Worm (Caenorhabditis elegans) whole organism, L2 larva: ENCODE results near the gene adr-2.

Source experiments
- C34F6.9 ChIP-seq: fragments of 150-350 bp; optimal IDR thresholded peaks from 2 replicates; lab custom pipeline; 2014; ENCODE audit warnings: missing biosample characterization, missing genetic modification characterization
- F13H6.1 ChIP-seq: sonication (generic microtip); optimal IDR thresholded peaks from 2 replicates; lab custom pipeline; 2016; ENCODE audit warnings: missing genetic modification characterization, missing compliant biosample characterization
- R02D3.7 ChIP-seq: fragments of 150-350 bp; optimal IDR thresholded peaks from 2 replicates; lab custom pipeline; 2014; ENCODE audit warnings: missing biosample characterization, missing genetic modification characterization
- ZK546.5 ChIP-seq: sonication (generic microtip); optimal IDR thresholded peaks from 2 replicates; lab custom pipeline; 2017; ENCODE audit warnings: missing biosample characterization, missing genetic modification characterization
- ama-1 ChIP-seq: fragments of 150-350 bp; optimal IDR thresholded peaks from 2 replicates; lab custom pipeline; 2018; ENCODE audit warnings: inconsistent platforms
- blmp-1 ChIP-seq: sonication (generic microtip); optimal IDR thresholded peaks from 2 replicates; lab custom pipeline; 2017; ENCODE audit warnings: missing genetic modification characterization, mild to moderate bottlenecking, missing compliant biosample characterization, antibody characterized with exemption, moderate library complexity; ENCODE audit not compliant: insufficient read depth
- ceh-16 ChIP-seq: fragments of 150-350 bp; optimal IDR thresholded peaks from 2 replicates; lab custom pipeline; 2014; ENCODE audit warnings: missing biosample characterization, missing genetic modification characterization
- crh-2 ChIP-seq: sonication (generic microtip); optimal IDR thresholded peaks from 2 replicates; lab custom pipeline; 2017; ENCODE audit warnings: missing biosample characterization, missing genetic modification characterization
- dmd-4 ChIP-seq: sonication (generic microtip); optimal IDR thresholded peaks from 2 replicates; lab custom pipeline; 2017; ENCODE audit warnings: missing biosample characterization, missing genetic modification characterization
- egl-27 ChIP-seq: sonication (generic microtip); optimal IDR thresholded peaks from 3 replicates; lab custom pipeline; 2017; ENCODE audit warnings: missing biosample characterization, missing genetic modification reagents, missing genetic modification characterization
- elt-1 ChIP-seq: fragments of 150-350 bp; optimal IDR thresholded peaks from 2 replicates; lab custom pipeline; 2014; ENCODE audit warnings: missing biosample characterization, missing genetic modification characterization
- fos-1 ChIP-seq: fragments of 150-350 bp; optimal IDR thresholded peaks from 2 replicates; lab custom pipeline; 2014; ENCODE audit warnings: missing biosample characterization, missing genetic modification characterization
- gmeb-1 ChIP-seq: fragments of 150-350 bp; optimal IDR thresholded peaks from 2 replicates; lab custom pipeline; 2014; ENCODE audit warnings: missing biosample characterization, missing genetic modification characterization
- lin-11 ChIP-seq: fragments of 150-350 bp; sonication (generic microtip); optimal IDR thresholded peaks from 2 replicates; lab custom pipeline; 2014; ENCODE audit warnings: missing biosample characterization, missing genetic modification characterization, inconsistent platforms, mixed read lengths
- lin-13 ChIP-seq: fragments of 150-350 bp; optimal IDR thresholded peaks from 2 replicates; lab custom pipeline; 2014; ENCODE audit warnings: missing biosample characterization, missing genetic modification reagents, missing genetic modification characterization
- lin-39 ChIP-seq: fragments of 150-350 bp; optimal IDR thresholded peaks from 2 replicates; lab custom pipeline; 2014; ENCODE audit warnings: missing biosample characterization, missing genetic modification reagents, missing genetic modification characterization
- lsy-2 ChIP-seq, 2 experiments: fragments of 150-350 bp in 1 of 2; sonication (generic microtip) in 1 of 2; optimal IDR thresholded peaks; 2 replicates each; lab custom pipeline; 2014 to 2017; ENCODE audit warnings: missing biosample characterization in 2 of 2, missing genetic modification characterization in 2 of 2
- mab-5 ChIP-seq: fragments of 150-350 bp; optimal IDR thresholded peaks from 2 replicates; lab custom pipeline; 2014; ENCODE audit warnings: missing biosample characterization, missing genetic modification characterization
- mbf-1 ChIP-seq: sonication (generic microtip); optimal IDR thresholded peaks from 2 replicates; lab custom pipeline; 2017; ENCODE audit warnings: missing biosample characterization, missing genetic modification characterization
- mdl-1 ChIP-seq, 2 experiments: fragments of 150-350 bp in 1 of 2; sonication (generic microtip) in 1 of 2; optimal IDR thresholded peaks; 2 replicates each; lab custom pipeline; 2017; ENCODE audit warnings: missing biosample characterization in 2 of 2, missing genetic modification characterization in 2 of 2
- nhr-11 ChIP-seq: fragments of 150-350 bp; optimal IDR thresholded peaks from 2 replicates; lab custom pipeline; 2014; ENCODE audit warnings: missing biosample characterization, missing genetic modification characterization
- nhr-12 ChIP-seq: fragments of 150-350 bp; optimal IDR thresholded peaks from 2 replicates; lab custom pipeline; 2014; ENCODE audit warnings: missing biosample characterization, missing genetic modification characterization
- nhr-129 ChIP-seq: fragments of 150-350 bp; optimal IDR thresholded peaks from 2 replicates; lab custom pipeline; 2014; ENCODE audit warnings: missing biosample characterization, missing genetic modification characterization
- nhr-21 ChIP-seq: fragments of 150-350 bp; optimal IDR thresholded peaks from 2 replicates; lab custom pipeline; 2014; ENCODE audit warnings: missing biosample characterization, missing genetic modification characterization
- nhr-23 ChIP-seq: fragments of 150-350 bp; optimal IDR thresholded peaks from 2 replicates; lab custom pipeline; 2014; ENCODE audit warnings: missing biosample characterization, missing genetic modification reagents, missing genetic modification characterization
- nhr-25 ChIP-seq: fragments of 150-350 bp; sonication (generic microtip); optimal IDR thresholded peaks from 3 replicates; lab custom pipeline; 2014; ENCODE audit warnings: missing biosample characterization, missing genetic modification characterization
- nhr-6 ChIP-seq: fragments of 150-350 bp; optimal IDR thresholded peaks from 2 replicates; lab custom pipeline; 2014; ENCODE audit warnings: missing biosample characterization, missing genetic modification characterization
- nhr-77 ChIP-seq: fragments of 150-350 bp; optimal IDR thresholded peaks from 2 replicates; lab custom pipeline; 2014; ENCODE audit warnings: missing biosample characterization, missing genetic modification characterization
- sem-4 ChIP-seq: fragments of 150-350 bp; optimal IDR thresholded peaks from 2 replicates; lab custom pipeline; 2014; ENCODE audit warnings: missing biosample characterization, missing genetic modification reagents, missing genetic modification characterization
- skn-1 ChIP-seq: sonication (generic microtip); optimal IDR thresholded peaks from 2 replicates; lab custom pipeline; 2017; ENCODE audit warnings: missing biosample characterization, missing genetic modification characterization
- sma-3 ChIP-seq: sonication (generic microtip); optimal IDR thresholded peaks from 2 replicates; lab custom pipeline; 2016; ENCODE audit warnings: missing genetic modification reagents, missing genetic modification characterization, missing compliant biosample characterization
- sma-9 ChIP-seq, 2 experiments: fragments of 150-350 bp in 1 of 2; sonication (generic microtip) in 1 of 2; optimal IDR thresholded peaks; 2 replicates each; lab custom pipeline; 2014 to 2016; ENCODE audit warnings: missing genetic modification characterization in 2 of 2, mild to moderate bottlenecking in 1 of 2, missing biosample characterization in 1 of 2, missing compliant biosample characterization in 1 of 2, missing genetic modification reagents in 1 of 2, moderate library complexity in 1 of 2
- snpc-4 ChIP-seq: fragments of 150-350 bp; optimal IDR thresholded peaks from 2 replicates; lab custom pipeline; 2014; ENCODE audit warnings: missing biosample characterization, missing genetic modification characterization
- unc-39 ChIP-seq: fragments of 150-350 bp; optimal IDR thresholded peaks from 2 replicates; lab custom pipeline; 2014; ENCODE audit warnings: missing biosample characterization, missing genetic modification characterization
- unc-55 ChIP-seq: fragments of 150-350 bp; sonication (generic microtip); optimal IDR thresholded peaks from 3 replicates; lab custom pipeline; 2014; ENCODE audit warnings: missing biosample characterization, missing genetic modification reagents, missing genetic modification characterization
- unc-62 ChIP-seq: fragments of 150-350 bp; optimal IDR thresholded peaks from 2 replicates; lab custom pipeline; 2014; ENCODE audit warnings: missing biosample characterization, missing genetic modification reagents, missing genetic modification characterization
- zag-1 ChIP-seq: fragments of 150-350 bp; optimal IDR thresholded peaks from 2 replicates; lab custom pipeline; 2014; ENCODE audit warnings: missing biosample characterization, missing genetic modification characterization
- ztf-11 ChIP-seq: sonication (generic microtip); optimal IDR thresholded peaks from 2 replicates; lab custom pipeline; 2017; ENCODE audit warnings: missing biosample characterization, missing genetic modification characterization

The adr-2 gene

DNA sequence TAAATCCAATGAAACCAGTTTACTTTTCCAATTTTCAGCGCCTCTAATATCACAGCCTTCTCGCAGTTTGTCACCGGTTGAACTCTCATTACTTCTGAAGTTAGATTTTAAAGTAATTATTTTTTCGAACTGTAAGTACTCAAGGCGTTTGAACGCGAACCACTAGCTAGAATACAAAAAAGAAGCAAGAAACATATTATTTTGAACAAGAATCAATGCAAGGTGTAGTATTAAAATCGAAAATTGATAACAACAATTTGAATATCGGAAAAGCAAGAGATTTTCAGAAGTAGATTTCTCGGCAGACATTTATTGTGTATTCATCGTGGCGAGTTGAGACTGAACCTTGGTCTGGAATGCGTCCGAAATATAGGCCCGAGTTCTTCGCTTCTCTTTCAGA, 34.7 kb downstream of the adr-2 start, which contains the start of gene exos-9:
exos-9 (minus strand) TSS at position 101 of the 400 bp plus-strand sequence.
- TF ChIP-seq ama-1 (lab: Kevin White, UChicago) (peak; percentile 8), nhr-12 (no peak)

DNA sequence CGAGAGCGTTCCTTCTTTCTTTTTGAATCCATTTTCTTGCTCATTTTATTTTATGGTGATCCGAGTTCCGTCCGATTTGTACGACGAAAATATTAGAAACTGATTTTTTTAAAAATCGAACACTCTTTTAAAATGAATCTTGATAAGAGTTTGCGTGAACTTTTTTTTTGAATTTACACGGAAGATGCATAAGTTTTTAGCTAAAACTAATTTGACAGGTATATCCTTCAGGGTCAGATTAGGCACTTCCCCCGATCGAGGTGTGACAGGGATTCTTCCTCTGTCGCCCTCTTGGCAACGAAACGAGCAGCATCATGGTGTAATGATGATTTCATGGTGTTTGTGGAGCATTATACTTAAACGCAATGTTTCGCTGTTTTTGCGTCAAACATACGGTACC, 37.4 kb downstream of the adr-2 start, which contains the start of gene F37C12.18:
F37C12.18 (minus strand) TSS at position 101 of the 400 bp plus-strand sequence.
- no peak for TF ChIP-seq fos-1 (tag; lab: Kevin White, UChicago)
- no peak for TF ChIP-seq lsy-2 (tag; optimal IDR thresholded peaks at IDR 0.05; lab: Kevin White, UChicago)
- TF ChIP-seq F13H6.1 (tag; lab: Kevin White, UChicago) = no peak
- no peak for TF ChIP-seq gmeb-1 (tag; lab: Kevin White, UChicago)
- TF ChIP-seq ztf-11 (tag; lab: Kevin White, UChicago) = no peak
- no peak for TF ChIP-seq ceh-16 (tag; lab: Kevin White, UChicago)
- no peak for TF ChIP-seq crh-2 (tag; lab: Kevin White, UChicago)

DNA sequence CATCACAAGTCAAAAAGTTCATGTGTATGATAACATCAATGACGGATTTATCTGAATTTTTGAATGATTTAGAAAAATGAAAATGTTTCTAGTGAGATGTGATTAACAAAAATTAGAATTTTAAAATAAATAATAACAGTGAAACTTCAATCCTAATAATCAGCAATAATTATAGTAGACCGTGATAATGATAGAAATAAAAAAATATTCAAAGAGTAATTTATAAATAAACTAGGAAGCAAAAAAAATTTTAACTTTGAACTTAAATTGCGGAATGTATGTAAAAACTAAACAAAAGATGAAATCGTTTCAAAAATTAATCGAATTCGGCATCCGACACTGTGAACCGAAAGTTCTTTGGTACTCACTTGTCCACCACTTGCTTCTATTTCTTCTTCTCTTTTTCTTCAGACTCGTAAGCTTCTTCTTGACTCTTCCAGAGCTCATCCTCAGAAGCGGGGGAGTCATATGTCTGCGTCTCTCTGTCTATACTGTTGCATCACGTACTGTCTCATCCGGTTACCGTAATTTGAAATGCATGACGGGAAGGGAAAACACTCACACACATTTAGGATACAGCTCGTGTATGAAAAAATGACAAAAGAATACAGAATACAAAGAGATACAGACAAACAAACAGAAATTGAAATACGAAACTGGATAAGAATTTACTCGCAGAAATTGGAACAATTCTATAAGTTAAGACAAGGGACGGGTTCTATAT, 39.6 kb downstream of the adr-2 start, which contains the start of gene mec-14:
mec-14 (minus strand) TSS at position 51 of the 724 bp plus-strand sequence.
- TF ChIP-seq lin-39 (tag; lab: Kevin White, UChicago) (no peak), unc-55 (GFP tag; lab: Kevin White, UChicago) (peak; percentile 68), egl-27 (tag; lab: Kevin White, UChicago) (no peak), ZK546.5 (no peak), fos-1 (tag; lab: Kevin White, UChicago) (no peak), unc-39 (tag; lab: Kevin White, UChicago) (no peak), lin-13 (GFP tag; lab: Kevin White, UChicago) (no peak), nhr-129 (no peak), F13H6.1 (tag; lab: Kevin White, UChicago) (no peak)

DNA sequence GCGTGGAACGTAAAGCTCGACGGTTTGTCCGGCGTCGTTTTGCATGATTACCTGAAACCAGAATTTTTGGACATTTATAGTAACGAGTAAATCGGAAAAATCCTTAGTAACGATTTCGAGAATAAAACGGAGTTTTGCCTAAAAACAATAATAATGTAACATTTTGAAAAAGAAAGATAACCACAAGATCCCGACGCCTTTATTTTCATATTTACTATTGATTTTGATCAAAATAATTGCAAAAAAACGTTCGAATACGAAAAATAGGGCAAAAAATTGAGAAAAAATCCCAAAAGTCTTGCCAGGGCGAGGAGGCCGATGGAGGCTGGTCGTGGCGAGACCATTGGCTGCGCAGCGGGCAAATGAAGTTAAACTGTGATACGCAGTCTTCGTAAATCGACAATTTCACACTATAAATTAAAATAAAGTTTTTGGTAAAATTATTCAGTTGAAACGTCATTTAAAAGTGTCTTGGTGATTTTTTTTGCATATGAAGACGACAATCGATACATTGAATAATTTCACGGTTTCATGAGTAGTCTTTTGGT, 43.0 kb downstream of the adr-2 start, which contains the start of gene rps-21:
rps-21 (minus strand) TSS at position 51 of the 548 bp plus-strand sequence.
- peak; percentile 46 for TF ChIP-seq nhr-77 (tag; lab: Kevin White, UChicago)
- TF ChIP-seq dmd-4 (tag; lab: Kevin White, UChicago) = no peak
- peak; percentile 57 for TF ChIP-seq nhr-21 (tag; lab: Kevin White, UChicago)
- peak; percentile 87 for TF ChIP-seq C34F6.9
- TF ChIP-seq lin-11 (tag; lab: Kevin White, UChicago) = peak; percentile 80
- TF ChIP-seq nhr-6 = peak; percentile 44
- no peak for TF ChIP-seq skn-1 (tag; lab: Kevin White, UChicago)
- TF ChIP-seq snpc-4 (tag; lab: Kevin White, UChicago) = peak; percentile 59
- TF ChIP-seq sma-9 (GFP tag; optimal IDR thresholded peaks at IDR 0.05; lab: Kevin White, UChicago) = peak; percentile 67
- TF ChIP-seq sma-9 (tag; optimal IDR thresholded peaks at IDR 0.05; lab: Kevin White, UChicago) = no peak
- TF ChIP-seq R02D3.7 (tag; lab: Kevin White, UChicago) = peak; percentile 85
- TF ChIP-seq ZK546.5 = peak; percentile 74
- TF ChIP-seq elt-1 (tag; lab: Kevin White, UChicago) = no peak
- peak; percentile 58 for TF ChIP-seq F13H6.1 (tag; lab: Kevin White, UChicago)
- TF ChIP-seq unc-62 (GFP tag; lab: Kevin White, UChicago) = no peak
- peak; percentile 79 for TF ChIP-seq nhr-25 (tag; lab: Kevin White, UChicago)
- no peak for TF ChIP-seq unc-39 (tag; lab: Kevin White, UChicago)
- peak; percentile 94 for TF ChIP-seq unc-55 (GFP tag; lab: Kevin White, UChicago)
- TF ChIP-seq lin-13 (GFP tag; lab: Kevin White, UChicago) = peak; percentile 91
- TF ChIP-seq lsy-2 (tag; optimal IDR thresholded peaks at IDR 0.05; lab: Kevin White, UChicago) = peak; percentile 84 to 93
- peak; percentile 84 for TF ChIP-seq sma-3 (GFP tag; lab: Kevin White, UChicago)
- peak in 1 of 2 experiments; percentile 17 for TF ChIP-seq mdl-1 (tag; optimal IDR thresholded peaks at IDR 0.05; lab: Kevin White, UChicago)
- TF ChIP-seq mbf-1 (tag; lab: Kevin White, UChicago) = no peak
- peak; percentile 46 for TF ChIP-seq mab-5 (tag; lab: Kevin White, UChicago)
- TF ChIP-seq fos-1 (tag; lab: Kevin White, UChicago) = peak; percentile 66
- peak; percentile 73 for TF ChIP-seq egl-27 (tag; lab: Kevin White, UChicago)
- no peak for TF ChIP-seq nhr-23
- peak; percentile 43 for TF ChIP-seq blmp-1 (tag; lab: Kevin White, UChicago)
- peak; percentile 70 for TF ChIP-seq nhr-129
- peak; percentile 79 for TF ChIP-seq crh-2 (tag; lab: Kevin White, UChicago)
- peak; percentile 82 for TF ChIP-seq gmeb-1 (tag; lab: Kevin White, UChicago)
- TF ChIP-seq zag-1 (tag; lab: Kevin White, UChicago) = peak; percentile 38
- TF ChIP-seq sem-4 (tag; lab: Kevin White, UChicago) = peak; percentile 46
- TF ChIP-seq nhr-11 (tag; lab: Kevin White, UChicago) = no peak
- TF ChIP-seq ceh-16 (tag; lab: Kevin White, UChicago) = peak; percentile 37
- TF ChIP-seq, all 48 proteins: peak for 26
